Worm (Caenorhabditis elegans): ENCODE results near the gene srx-10.

ce11 chrV:13918341-13918740 is 27.9 kb downstream of the srx-10 start, which contains the start of gene str-250:
- no peak for TF ChIP-seq ref-1 (GFP tag; conservative IDR thresholded peaks at IDR 0.05)
- no peak for TF ChIP-seq cog-1 (tag; optimal IDR thresholded peaks at IDR 0.05)
- no peak for TF ChIP-seq klf-2 (GFP tag; conservative IDR thresholded peaks at IDR 0.05)
- no peak for TF ChIP-seq ztf-23 (GFP tag; IDR thresholded peaks at IDR 0.05)
- no peak for TF ChIP-seq T22C8.4 (GFP tag; IDR thresholded peaks at IDR 0.05)
- no peak for TF ChIP-seq ztf-29 (GFP tag; IDR thresholded peaks at IDR 0.05)
- TF ChIP-seq flt-1 (GFP tag; IDR thresholded peaks at IDR 0.05): no peak
- TF ChIP-seq med-1 (GFP tag; optimal IDR thresholded peaks at IDR 0.05; ENCODE audit: insufficient read depth): no peak
- TF ChIP-seq tab-1 (GFP tag; IDR thresholded peaks at IDR 0.05): no peak

Data from whole organism, midembryonic.